Worm (Caenorhabditis elegans) whole organism, L2 larva: ENCODE data around the gene Y62H9A.9.

Source experiments
- C34F6.9 ChIP-seq: fragments of 150-350 bp; optimal IDR thresholded peaks from 2 replicates; lab custom pipeline; 2014; ENCODE audit warnings: missing biosample characterization, missing genetic modification characterization
- R02D3.7 ChIP-seq: fragments of 150-350 bp; optimal IDR thresholded peaks from 2 replicates; lab custom pipeline; 2014; ENCODE audit warnings: missing biosample characterization, missing genetic modification characterization
- Y55F3AM.14 ChIP-seq: fragments of 200-800 bp; sonication (Bioruptor generic); optimal IDR thresholded peaks from 2 replicates; lab custom pipeline; 2018; ENCODE audit warnings: mild to moderate bottlenecking, missing genetic modification characterization, missing compliant biosample characterization
- ZK546.5 ChIP-seq: sonication (generic microtip); optimal IDR thresholded peaks from 2 replicates; lab custom pipeline; 2017; ENCODE audit warnings: missing biosample characterization, missing genetic modification characterization
- aly-2 ChIP-seq: fragments of 150-350 bp; optimal IDR thresholded peaks from 2 replicates; lab custom pipeline; 2014; ENCODE audit warnings: missing biosample characterization, missing genetic modification characterization
- ama-1 ChIP-seq: fragments of 150-350 bp; optimal IDR thresholded peaks from 2 replicates; lab custom pipeline; 2018; ENCODE audit warnings: inconsistent platforms
- blmp-1 ChIP-seq: sonication (generic microtip); optimal IDR thresholded peaks from 2 replicates; lab custom pipeline; 2017; ENCODE audit warnings: missing genetic modification characterization, mild to moderate bottlenecking, missing compliant biosample characterization, antibody characterized with exemption, moderate library complexity; ENCODE audit not compliant: insufficient read depth
- ceh-16 ChIP-seq: fragments of 150-350 bp; optimal IDR thresholded peaks from 2 replicates; lab custom pipeline; 2014; ENCODE audit warnings: missing biosample characterization, missing genetic modification characterization
- ceh-82 ChIP-seq: fragments of 150-350 bp; optimal IDR thresholded peaks from 2 replicates; lab custom pipeline; 2014; ENCODE audit warnings: missing biosample characterization, missing genetic modification characterization
- dmd-4 ChIP-seq: sonication (generic microtip); optimal IDR thresholded peaks from 2 replicates; lab custom pipeline; 2017; ENCODE audit warnings: missing biosample characterization, missing genetic modification characterization
- egl-27 ChIP-seq: sonication (generic microtip); optimal IDR thresholded peaks from 3 replicates; lab custom pipeline; 2017; ENCODE audit warnings: missing biosample characterization, missing genetic modification reagents, missing genetic modification characterization
- elt-1 ChIP-seq: fragments of 150-350 bp; optimal IDR thresholded peaks from 2 replicates; lab custom pipeline; 2014; ENCODE audit warnings: missing biosample characterization, missing genetic modification characterization
- elt-3 ChIP-seq: sonication (generic microtip); optimal IDR thresholded peaks from 2 replicates; lab custom pipeline; 2017; ENCODE audit warnings: missing biosample characterization, missing genetic modification characterization
- fos-1 ChIP-seq: fragments of 150-350 bp; optimal IDR thresholded peaks from 2 replicates; lab custom pipeline; 2014; ENCODE audit warnings: missing biosample characterization, missing genetic modification characterization
- gmeb-1 ChIP-seq: fragments of 150-350 bp; optimal IDR thresholded peaks from 2 replicates; lab custom pipeline; 2014; ENCODE audit warnings: missing biosample characterization, missing genetic modification characterization
- lin-11 ChIP-seq: fragments of 150-350 bp; sonication (generic microtip); optimal IDR thresholded peaks from 2 replicates; lab custom pipeline; 2014; ENCODE audit warnings: missing biosample characterization, missing genetic modification characterization, inconsistent platforms, mixed read lengths
- lin-13 ChIP-seq: fragments of 150-350 bp; optimal IDR thresholded peaks from 2 replicates; lab custom pipeline; 2014; ENCODE audit warnings: missing biosample characterization, missing genetic modification reagents, missing genetic modification characterization
- lin-39 ChIP-seq: fragments of 150-350 bp; optimal IDR thresholded peaks from 2 replicates; lab custom pipeline; 2014; ENCODE audit warnings: missing biosample characterization, missing genetic modification reagents, missing genetic modification characterization
- lsy-2 ChIP-seq, 2 experiments: fragments of 150-350 bp in 1 of 2; sonication (generic microtip) in 1 of 2; optimal IDR thresholded peaks; 2 replicates each; lab custom pipeline; 2014 to 2017; ENCODE audit warnings: missing biosample characterization in 2 of 2, missing genetic modification characterization in 2 of 2
- mab-5 ChIP-seq: fragments of 150-350 bp; optimal IDR thresholded peaks from 2 replicates; lab custom pipeline; 2014; ENCODE audit warnings: missing biosample characterization, missing genetic modification characterization
- mbf-1 ChIP-seq: sonication (generic microtip); optimal IDR thresholded peaks from 2 replicates; lab custom pipeline; 2017; ENCODE audit warnings: missing biosample characterization, missing genetic modification characterization
- nhr-10 ChIP-seq: sonication (generic microtip); optimal IDR thresholded peaks from 2 replicates; lab custom pipeline; 2017; ENCODE audit warnings: missing biosample characterization, missing genetic modification characterization
- nhr-11 ChIP-seq: fragments of 150-350 bp; optimal IDR thresholded peaks from 2 replicates; lab custom pipeline; 2014; ENCODE audit warnings: missing biosample characterization, missing genetic modification characterization
- nhr-12 ChIP-seq: fragments of 150-350 bp; optimal IDR thresholded peaks from 2 replicates; lab custom pipeline; 2014; ENCODE audit warnings: missing biosample characterization, missing genetic modification characterization
- nhr-21 ChIP-seq: fragments of 150-350 bp; optimal IDR thresholded peaks from 2 replicates; lab custom pipeline; 2014; ENCODE audit warnings: missing biosample characterization, missing genetic modification characterization
- nhr-23 ChIP-seq: fragments of 150-350 bp; optimal IDR thresholded peaks from 2 replicates; lab custom pipeline; 2014; ENCODE audit warnings: missing biosample characterization, missing genetic modification reagents, missing genetic modification characterization
- nhr-6 ChIP-seq: fragments of 150-350 bp; optimal IDR thresholded peaks from 2 replicates; lab custom pipeline; 2014; ENCODE audit warnings: missing biosample characterization, missing genetic modification characterization
- nhr-77 ChIP-seq: fragments of 150-350 bp; optimal IDR thresholded peaks from 2 replicates; lab custom pipeline; 2014; ENCODE audit warnings: missing biosample characterization, missing genetic modification characterization
- sem-4 ChIP-seq: fragments of 150-350 bp; optimal IDR thresholded peaks from 2 replicates; lab custom pipeline; 2014; ENCODE audit warnings: missing biosample characterization, missing genetic modification reagents, missing genetic modification characterization
- snpc-4 ChIP-seq: fragments of 150-350 bp; optimal IDR thresholded peaks from 2 replicates; lab custom pipeline; 2014; ENCODE audit warnings: missing biosample characterization, missing genetic modification characterization
- unc-55 ChIP-seq: fragments of 150-350 bp; sonication (generic microtip); optimal IDR thresholded peaks from 3 replicates; lab custom pipeline; 2014; ENCODE audit warnings: missing biosample characterization, missing genetic modification reagents, missing genetic modification characterization
- zag-1 ChIP-seq: fragments of 150-350 bp; optimal IDR thresholded peaks from 2 replicates; lab custom pipeline; 2014; ENCODE audit warnings: missing biosample characterization, missing genetic modification characterization
- ztf-1 ChIP-seq: fragments of 200-800 bp; sonication (Bioruptor generic); conservative IDR thresholded peaks from 2 replicates; pipeline ENCODE4 v1.3.6; 2022; ENCODE audit warnings: missing genetic modification characterization, missing compliant biosample characterization
- ztf-11 ChIP-seq: sonication (generic microtip); optimal IDR thresholded peaks from 2 replicates; lab custom pipeline; 2017; ENCODE audit warnings: missing biosample characterization, missing genetic modification characterization

The Y62H9A.9 gene

ce11 chrX:11857178-11857577 lies 40.8 kb downstream of the Y62H9A.9 start, which contains the start of gene mes-1:
mes-1 (plus strand) TSS chrX:11857478.
- no peak for TF ChIP-seq ztf-1 (GFP tag; lab: Robert Waterston, UW)
- no peak for TF ChIP-seq ceh-16 (tag; lab: Kevin White, UChicago)
- no peak for TF ChIP-seq ZK546.5 (tag; lab: Kevin White, UChicago)
- no peak for TF ChIP-seq lin-11
- TF ChIP-seq egl-27 (tag; lab: Kevin White, UChicago): no peak
- TF ChIP-seq nhr-12: no peak
- TF ChIP-seq lin-39: no peak
- no peak for TF ChIP-seq ama-1 (lab: Kevin White, UChicago)
- TF ChIP-seq, all 48 proteins: peak for 0

ce11 chrX:11856214-11856613 lies 41.7 kb downstream of the Y62H9A.9 start:
- TF ChIP-seq C34F6.9 (tag; lab: Kevin White, UChicago) (no peak), dmd-4 (tag; lab: Kevin White, UChicago) (no peak), ama-1 (lab: Kevin White, UChicago) (no peak), blmp-1 (tag; lab: Kevin White, UChicago) (no peak)

ce11 chrX:11854903-11855302 lies 43.0 kb downstream of the Y62H9A.9 start, which contains the start of gene F54F7.8:
F54F7.8 (minus strand) TSS chrX:11855003.
- TF ChIP-seq nhr-10 (tag; lab: Kevin White, UChicago) (no peak), aly-2 (tag; lab: Kevin White, UChicago) (no peak), elt-1 (tag; lab: Kevin White, UChicago) (no peak), nhr-6 (tag; lab: Kevin White, UChicago) (no peak), mbf-1 (tag; lab: Kevin White, UChicago) (no peak), ceh-82 (tag; lab: Kevin White, UChicago) (no peak), snpc-4 (no peak), sem-4 (tag; lab: Kevin White, UChicago) (no peak), unc-55 (GFP tag; lab: Kevin White, UChicago) (no peak), Y55F3AM.14 (GFP tag; lab: Kevin White, UChicago) (no peak)

- TF ChIP-seq fos-1 (tag; lab: Kevin White, UChicago) (peak; percentile 21), ztf-1 (GFP tag; lab: Robert Waterston, UW) (no peak), nhr-6 (tag; lab: Kevin White, UChicago) (no peak), nhr-77 (tag; lab: Kevin White, UChicago) (no peak)
Measured at ce11 chrX:11854432-11854831, 43.5 kb downstream of the Y62H9A.9 start.

- no peak for TF ChIP-seq elt-3 (tag; lab: Kevin White, UChicago)
- TF ChIP-seq zag-1 (tag; lab: Kevin White, UChicago): no peak
- no peak for TF ChIP-seq Y55F3AM.14 (GFP tag; lab: Kevin White, UChicago)
- no peak for TF ChIP-seq egl-27 (tag; lab: Kevin White, UChicago)
- TF ChIP-seq, all 48 proteins: peak for 0
Measured at ce11 chrX:11852494-11852893, 45.4 kb downstream of the Y62H9A.9 start, which contains the start of gene xtr-1. xtr-1 (plus strand) TSS chrX:11852794.

- TF ChIP-seq lin-39 (no peak), nhr-11 (tag; lab: Kevin White, UChicago) (no peak), ZK546.5 (tag; lab: Kevin White, UChicago) (no peak)
Measured at ce11 chrX:11850572-11850971, 47.4 kb downstream of the Y62H9A.9 start, which contains the start of gene F54F7.14. F54F7.14 (plus strand) TSS chrX:11850872.

- TF ChIP-seq R02D3.7 (tag; lab: Kevin White, UChicago): no peak
- no peak for TF ChIP-seq Y55F3AM.14 (GFP tag; lab: Kevin White, UChicago)
- no peak for TF ChIP-seq mab-5 (tag; lab: Kevin White, UChicago)
- TF ChIP-seq nhr-23 (tag; lab: Kevin White, UChicago): no peak
- TF ChIP-seq ceh-16 (tag; lab: Kevin White, UChicago): no peak
- TF ChIP-seq lsy-2 (tag; optimal IDR thresholded peaks at IDR 0.05; lab: Kevin White, UChicago): no peak
- TF ChIP-seq ZK546.5 (tag; lab: Kevin White, UChicago): no peak
- no peak for TF ChIP-seq nhr-21
- no peak for TF ChIP-seq ztf-11 (tag; lab: Kevin White, UChicago)
- TF ChIP-seq nhr-12: no peak
- TF ChIP-seq gmeb-1 (tag; lab: Kevin White, UChicago): no peak
- no peak for TF ChIP-seq lin-13
Measured at ce11 chrX:11850082-11850481, 47.9 kb downstream of the Y62H9A.9 start, which contains the start of gene F54F7.3. F54F7.3 (minus strand) TSS chrX:11850182.
